Worm (Caenorhabditis elegans): Measurements from ENCODE around the gene gana-1.
"Not testable (repeated sequence)": the region's sequence is repeated elsewhere in the genome, so short reads cannot be mapped to it uniquely, and the experiment has no call there.

The gana-1 gene

DNA sequence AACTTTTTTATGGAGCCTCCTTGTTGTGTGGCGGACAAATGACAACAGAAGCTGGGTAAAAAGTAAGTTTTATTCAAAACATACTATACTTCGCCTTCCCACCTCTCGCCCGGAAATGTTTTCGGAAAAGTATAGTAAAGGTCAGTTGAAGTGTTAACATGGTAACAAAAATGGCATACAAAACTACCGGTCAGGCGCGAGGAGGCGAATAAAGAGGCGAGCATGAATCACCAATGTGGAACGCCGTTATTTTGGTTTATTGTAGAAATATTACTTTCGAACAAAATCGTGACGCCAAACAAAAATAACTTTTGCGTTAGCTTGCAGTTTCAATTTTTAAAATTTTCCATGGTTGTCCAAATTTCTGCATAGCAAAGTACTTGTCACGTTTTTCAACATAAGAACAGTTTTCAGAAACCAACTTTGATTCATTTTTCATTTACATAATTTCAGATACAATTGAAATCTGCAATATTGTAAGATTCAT, 30.6 kb downstream of the gana-1 start, which contains the start of gene C13C4.8:
C13C4.8 (plus strand) TSS at position 437 of the 487 bp plus-strand sequence.
- TF ChIP-seq unc-62 (GFP tag; optimal IDR thresholded peaks at IDR 0.05) (no peak), unc-55 (GFP tag; optimal IDR thresholded peaks at IDR 0.05) (no peak), skn-1 (tag; optimal IDR thresholded peaks at IDR 0.05) (no peak), dmd-4 (tag; optimal IDR thresholded peaks at IDR 0.05) (no peak)

DNA sequence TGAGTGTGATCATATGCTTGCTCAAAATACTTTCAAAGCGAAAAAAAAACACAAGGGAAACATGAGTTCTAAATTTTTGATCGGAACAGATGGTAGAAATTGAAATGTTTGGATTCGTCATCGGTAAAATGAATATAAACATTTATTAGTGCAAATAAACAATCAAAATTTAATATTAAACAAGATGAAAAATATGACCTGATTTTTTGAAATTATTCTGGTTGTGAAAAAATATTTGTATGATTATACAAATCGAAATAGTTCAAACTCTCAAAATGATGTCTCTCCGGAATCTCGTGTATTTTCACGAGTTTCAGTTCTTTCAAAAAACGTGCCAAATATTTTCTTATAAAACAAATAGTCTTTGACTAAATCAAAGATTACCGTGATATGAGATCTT, 33.3 kb downstream of the gana-1 start, which contains the start of gene C13C4.7:
C13C4.7 (minus strand) TSS at position 101 of the 400 bp plus-strand sequence.
- TF ChIP-seq sem-4 (tag; optimal IDR thresholded peaks at IDR 0.05), result no peak
- TF ChIP-seq mab-5 (tag; optimal IDR thresholded peaks at IDR 0.05), result no peak
- TF ChIP-seq lin-39 (tag; optimal IDR thresholded peaks at IDR 0.05), result no peak
- no peak for TF ChIP-seq zag-1 (tag; optimal IDR thresholded peaks at IDR 0.05)
- TF ChIP-seq mbf-1 (tag; optimal IDR thresholded peaks at IDR 0.05), result no peak
- TF ChIP-seq C34F6.9 (tag; optimal IDR thresholded peaks at IDR 0.05), result no peak
- TF ChIP-seq lin-13 (GFP tag; optimal IDR thresholded peaks at IDR 0.05), result no peak
- TF ChIP-seq dmd-4 (tag; optimal IDR thresholded peaks at IDR 0.05), result no peak
- no peak for TF ChIP-seq elt-1 (tag; optimal IDR thresholded peaks at IDR 0.05)
- TF ChIP-seq gmeb-1 (tag; optimal IDR thresholded peaks at IDR 0.05), result no peak
- no peak for TF ChIP-seq crh-2 (tag; optimal IDR thresholded peaks at IDR 0.05)
- no peak for TF ChIP-seq Y55F3AM.14 (GFP tag; optimal IDR thresholded peaks at IDR 0.05)
- no peak for TF ChIP-seq nhr-21 (tag; optimal IDR thresholded peaks at IDR 0.05)

ce11 chrV:12121274-12121673, 34.2 kb downstream of the gana-1 start, which contains the start of gene C13C4.6:
Gene C13C4.6 (plus strand): TSS chrV:12121574.
- no peak for TF ChIP-seq alr-1 (tag; optimal IDR thresholded peaks at IDR 0.05)
- TF ChIP-seq ztf-11 (tag; optimal IDR thresholded peaks at IDR 0.05), result no peak
- TF ChIP-seq fos-1 (tag; optimal IDR thresholded peaks at IDR 0.05), result no peak
- no peak for TF ChIP-seq lsy-2 (tag; optimal IDR thresholded peaks at IDR 0.05)
- no peak for TF ChIP-seq C34F6.9 (tag; optimal IDR thresholded peaks at IDR 0.05)
- TF ChIP-seq sma-3 (GFP tag; optimal IDR thresholded peaks at IDR 0.05), result no peak
- no peak for TF ChIP-seq snpc-4 (tag; optimal IDR thresholded peaks at IDR 0.05)
- TF ChIP-seq Y55F3AM.14 (GFP tag; optimal IDR thresholded peaks at IDR 0.05), result no peak
- no peak for TF ChIP-seq unc-39 (tag; optimal IDR thresholded peaks at IDR 0.05)
- no peak for TF ChIP-seq mab-5 (tag; optimal IDR thresholded peaks at IDR 0.05)
- TF ChIP-seq nhr-25 (tag; optimal IDR thresholded peaks at IDR 0.05), result no peak
- no peak for TF ChIP-seq dmd-4 (tag; optimal IDR thresholded peaks at IDR 0.05)
- TF ChIP-seq lin-13 (GFP tag; optimal IDR thresholded peaks at IDR 0.05), result no peak
- TF ChIP-seq zag-1 (tag; optimal IDR thresholded peaks at IDR 0.05), result no peak
- no peak for TF ChIP-seq mdl-1 (tag; optimal IDR thresholded peaks at IDR 0.05)
- no peak for TF ChIP-seq egl-27 (tag; optimal IDR thresholded peaks at IDR 0.05)
- no peak for TF ChIP-seq nhr-12 (tag; optimal IDR thresholded peaks at IDR 0.05)
- no peak for TF ChIP-seq nhr-6 (tag; optimal IDR thresholded peaks at IDR 0.05)
- TF ChIP-seq ceh-16 (tag; optimal IDR thresholded peaks at IDR 0.05), result no peak

ce11 chrV:12130688-12131087, 43.7 kb downstream of the gana-1 start, which contains the start of gene C27A7.6:
Gene C27A7.6 (minus strand): TSS chrV:12130788.
- not testable (repeated sequence) for TF ChIP-seq Y55F3AM.14 (GFP tag; optimal IDR thresholded peaks at IDR 0.05); fos-1 (tag; optimal IDR thresholded peaks at IDR 0.05); R02D3.7 (tag; optimal IDR thresholded peaks at IDR 0.05)

- not testable (repeated sequence) for TF ChIP-seq nhr-129, unc-39, alr-1 (tag; optimal IDR thresholded peaks at IDR 0.05)
Measured at ce11 chrV:12131157-12131556, 44.1 kb downstream of the gana-1 start, which contains the start of gene enpp-1. Gene enpp-1 (plus strand): TSS chrV:12131457.

ce11 chrV:12137942-12138341, 50.9 kb downstream of the gana-1 start:
- TF ChIP-seq egl-27 (tag; optimal IDR thresholded peaks at IDR 0.05) (no peak), F13H6.1 (tag; optimal IDR thresholded peaks at IDR 0.05) (no peak), nhr-77 (tag; optimal IDR thresholded peaks at IDR 0.05) (no peak), ceh-16 (tag; optimal IDR thresholded peaks at IDR 0.05) (no peak), lin-13 (GFP tag; optimal IDR thresholded peaks at IDR 0.05) (no peak), sem-4 (tag; optimal IDR thresholded peaks at IDR 0.05) (no peak), lin-11 (tag; optimal IDR thresholded peaks at IDR 0.05) (no peak), ZK546.5 (tag; optimal IDR thresholded peaks at IDR 0.05) (no peak), unc-62 (GFP tag; optimal IDR thresholded peaks at IDR 0.05) (no peak), sma-3 (GFP tag; optimal IDR thresholded peaks at IDR 0.05) (no peak), nhr-23 (tag; optimal IDR thresholded peaks at IDR 0.05) (no peak), nhr-6 (tag; optimal IDR thresholded peaks at IDR 0.05) (no peak), elt-1 (tag; optimal IDR thresholded peaks at IDR 0.05) (no peak), nhr-129 (tag; optimal IDR thresholded peaks at IDR 0.05) (no peak)
